Worm (Caenorhabditis elegans) whole organism, L4 larva: ENCODE measurements around the gene sru-2.

Source experiments
- D1046.2 ChIP-seq: fragments of 200-800 bp; sonication (Bioruptor generic); IDR thresholded peaks from 2 replicates; pipeline ENCODE4 v1.3.6; 2022; ENCODE audit warnings: missing genetic modification characterization, missing compliant biosample characterization
- F10B5.3 ChIP-seq: sonication (generic microtip); optimal IDR thresholded peaks from 2 replicates; lab custom pipeline; 2016; ENCODE audit warnings: mild to moderate bottlenecking, missing genetic modification characterization, missing compliant biosample characterization
- F44E2.7 ChIP-seq: fragments of 200-800 bp; sonication (Bioruptor generic); IDR thresholded peaks from 2 replicates; pipeline ENCODE4 v2.1.2; 2022; ENCODE audit warnings: missing genetic modification characterization, missing compliant biosample characterization
- T20F7.1 ChIP-seq: fragments of 200-800 bp; sonication (Bioruptor generic); optimal IDR thresholded peaks from 2 replicates; lab custom pipeline; 2018; ENCODE audit warnings: mild to moderate bottlenecking, missing genetic modification characterization, missing compliant biosample characterization
- T26A8.4 ChIP-seq: fragments of 200-800 bp; sonication (Bioruptor generic); IDR thresholded peaks from 2 replicates; pipeline ENCODE4 v1.3.6; 2022; ENCODE audit warnings: missing genetic modification characterization, missing compliant biosample characterization
- Y5F2A.4 ChIP-seq: fragments of 200-800 bp; sonication (Bioruptor generic); optimal IDR thresholded peaks from 2 replicates; lab custom pipeline; 2018; ENCODE audit warnings: mild to moderate bottlenecking, missing genetic modification characterization, missing compliant biosample characterization
- ama-1 ChIP-seq: fragments of 150-350 bp; optimal IDR thresholded peaks from 2 replicates; lab custom pipeline; 2014; ENCODE audit warnings: inconsistent platforms, mixed read lengths
- ceh-20 ChIP-seq: fragments of 200-800 bp; sonication (Bioruptor generic); IDR thresholded peaks from 2 replicates; pipeline ENCODE4 v1.3.6; 2022; ENCODE audit warnings: missing genetic modification reagents, missing genetic modification characterization, missing compliant biosample characterization
- ceh-32 ChIP-seq: sonication (generic microtip); optimal IDR thresholded peaks from 2 replicates; lab custom pipeline; 2016; ENCODE audit warnings: mild to moderate bottlenecking, missing genetic modification characterization, missing compliant biosample characterization; ENCODE audit not compliant: poor library complexity
- ceh-44 ChIP-seq: fragments of 200-800 bp; sonication (Bioruptor generic); IDR thresholded peaks from 2 replicates; pipeline ENCODE4 v1.3.6; 2022; ENCODE audit warnings: missing genetic modification reagents, missing genetic modification characterization, missing compliant biosample characterization
- ceh-62 ChIP-seq: sonication (generic microtip); optimal IDR thresholded peaks from 2 replicates; lab custom pipeline; 2017; ENCODE audit warnings: missing biosample characterization, missing genetic modification characterization
- ces-1 ChIP-seq: fragments of 150-350 bp; sonication (generic microtip); optimal IDR thresholded peaks from 4 replicates; lab custom pipeline; 2014; ENCODE audit warnings: missing biosample characterization, missing genetic modification reagents, missing genetic modification characterization
- ctbp-1 ChIP-seq: fragments of 200-800 bp; sonication (Bioruptor generic); IDR thresholded peaks from 2 replicates; pipeline ENCODE4 v1.3.6; 2022; ENCODE audit warnings: missing genetic modification reagents, missing genetic modification characterization, missing compliant biosample characterization
- daf-16 ChIP-seq, 3 experiments: sonication (generic microtip); optimal IDR thresholded peaks; 2 replicates each; lab custom pipeline; 2016 to 2017; ENCODE audit warnings: missing genetic modification characterization in 3 of 3, missing genetic modification reagents in 3 of 3, mild to moderate bottlenecking in 2 of 3, missing compliant biosample characterization in 2 of 3, missing biosample characterization in 1 of 3, moderate library complexity in 1 of 3
- dve-1 ChIP-seq: sonication (generic microtip); optimal IDR thresholded peaks from 2 replicates; lab custom pipeline; 2017; ENCODE audit warnings: antibody characterized with exemption, mild to moderate bottlenecking, missing genetic modification characterization, missing compliant biosample characterization; ENCODE audit not compliant: insufficient read depth
- fkh-10 ChIP-seq: fragments of 150-350 bp; optimal IDR thresholded peaks from 2 replicates; lab custom pipeline; 2014; ENCODE audit warnings: missing biosample characterization, missing genetic modification reagents, missing genetic modification characterization
- hif-1 ChIP-seq, 2 experiments: sonication (generic microtip); optimal IDR thresholded peaks; 2 replicates each; lab custom pipeline; 2016 to 2017; ENCODE audit warnings: missing compliant biosample characterization in 2 of 2, missing genetic modification characterization in 2 of 2, missing genetic modification reagents in 2 of 2, missing genotype in 2 of 2, mild to moderate bottlenecking in 1 of 2
- hlh-30 ChIP-seq: sonication (generic microtip); optimal IDR thresholded peaks from 2 replicates; lab custom pipeline; 2017; ENCODE audit warnings: antibody characterized with exemption, mild to moderate bottlenecking, missing genetic modification characterization, missing compliant biosample characterization; ENCODE audit not compliant: insufficient read depth
- jun-1 ChIP-seq: fragments of 150-350 bp; optimal IDR thresholded peaks from 2 replicates; lab custom pipeline; 2014; ENCODE audit warnings: missing biosample characterization, missing genetic modification reagents, missing genetic modification characterization
- lim-7 ChIP-seq: fragments of 200-800 bp; sonication (Bioruptor generic); IDR thresholded peaks from 2 replicates; pipeline ENCODE4 v1.3.6; 2022; ENCODE audit warnings: missing genetic modification characterization, missing compliant biosample characterization
- lin-38 ChIP-seq: fragments of 200-800 bp; sonication (Bioruptor generic); IDR thresholded peaks from 2 replicates; pipeline ENCODE4 v1.3.6; 2022; ENCODE audit warnings: missing genetic modification reagents, missing genetic modification characterization, missing compliant biosample characterization
- lin-39 ChIP-seq: fragments of 150-350 bp; optimal IDR thresholded peaks from 2 replicates; lab custom pipeline; 2014; ENCODE audit warnings: missing biosample characterization, missing genetic modification reagents, missing genetic modification characterization
- lsy-2 ChIP-seq, 2 experiments: fragments of 150-350 bp in 1 of 2; sonication (generic microtip) in 1 of 2; optimal IDR thresholded peaks; 2 replicates each; lab custom pipeline; 2014 to 2017; ENCODE audit warnings: missing biosample characterization in 2 of 2, missing genetic modification characterization in 2 of 2
- madf-5 ChIP-seq, 2 experiments: fragments of 200-800 bp; sonication (Bioruptor generic); IDR thresholded peaks; 2 replicates each; pipeline ENCODE4 v1.3.6; 2022; ENCODE audit warnings: missing compliant biosample characterization in 2 of 2, missing genetic modification characterization in 2 of 2
- mdl-1 ChIP-seq, 2 experiments: fragments of 150-350 bp in 1 of 2; sonication (generic microtip) in 1 of 2; optimal IDR thresholded peaks; 2 replicates each; lab custom pipeline; 2014 to 2017; ENCODE audit warnings: missing biosample characterization in 2 of 2, missing genetic modification characterization in 2 of 2
- mdt-29 ChIP-seq: fragments of 200-800 bp; sonication (Bioruptor generic); IDR thresholded peaks from 2 replicates; pipeline ENCODE4 v1.3.6; 2022; ENCODE audit warnings: missing genetic modification reagents, missing genetic modification characterization, missing compliant biosample characterization
- mep-1 ChIP-seq: fragments of 150-350 bp; sonication (generic microtip); optimal IDR thresholded peaks from 3 replicates; lab custom pipeline; 2014; ENCODE audit warnings: missing biosample characterization, missing genetic modification characterization
- mxl-2 ChIP-seq: fragments of 200-800 bp; sonication (Bioruptor generic); conservative IDR thresholded peaks from 2 replicates; pipeline ENCODE4 v1.3.6; 2022; ENCODE audit warnings: missing genetic modification reagents, missing genetic modification characterization, missing compliant biosample characterization
- mxl-3 ChIP-seq: fragments of 200-800 bp; sonication (Bioruptor generic); optimal IDR thresholded peaks from 2 replicates; lab custom pipeline; 2018; ENCODE audit warnings: mild to moderate bottlenecking, missing genetic modification characterization, missing compliant biosample characterization
- nhr-102 ChIP-seq: sonication (generic microtip); optimal IDR thresholded peaks from 2 replicates; lab custom pipeline; 2016; ENCODE audit warnings: mild to moderate bottlenecking, missing genetic modification characterization, moderate library complexity, missing compliant biosample characterization
- nhr-111 ChIP-seq: fragments of 200-800 bp; sonication (Bioruptor generic); optimal IDR thresholded peaks from 2 replicates; lab custom pipeline; 2018; ENCODE audit warnings: mild to moderate bottlenecking, missing genetic modification characterization, missing compliant biosample characterization
- nhr-237 ChIP-seq: sonication (generic microtip); optimal IDR thresholded peaks from 2 replicates; lab custom pipeline; 2017; ENCODE audit warnings: missing biosample characterization, missing genetic modification characterization
- nhr-28 ChIP-seq: fragments of 150-350 bp; optimal IDR thresholded peaks from 2 replicates; lab custom pipeline; 2014; ENCODE audit warnings: missing biosample characterization, missing genetic modification characterization
- nhr-48 ChIP-seq: sonication (generic microtip); optimal IDR thresholded peaks from 2 replicates; lab custom pipeline; 2016; ENCODE audit warnings: mild to moderate bottlenecking, missing genetic modification characterization, missing compliant biosample characterization
- nhr-76 ChIP-seq: fragments of 150-350 bp; optimal IDR thresholded peaks from 2 replicates; lab custom pipeline; 2014; ENCODE audit warnings: missing biosample characterization, missing genetic modification characterization
- nhr-77 ChIP-seq: fragments of 150-350 bp; optimal IDR thresholded peaks from 2 replicates; lab custom pipeline; 2014; ENCODE audit warnings: missing biosample characterization, missing genetic modification characterization
- spr-3 ChIP-seq: fragments of 200-800 bp; sonication (Bioruptor generic); optimal IDR thresholded peaks from 2 replicates; lab custom pipeline; 2018; ENCODE audit warnings: mild to moderate bottlenecking, missing genetic modification characterization, missing compliant biosample characterization
- unc-62 ChIP-seq, 3 experiments: fragments of 150-350 bp in 1 of 3; sonication (generic microtip); optimal IDR thresholded peaks in 2 of 3; peaks in 1 of 3; 1 replicate in 1 of 3; 2 replicates in 2 of 3; lab custom pipeline; 2014 to 2017; ENCODE audit warnings: missing biosample characterization in 3 of 3, missing genetic modification characterization in 3 of 3, missing genetic modification reagents in 3 of 3, missing genotype in 1 of 3
- zag-1 ChIP-seq: fragments of 150-350 bp; optimal IDR thresholded peaks from 2 replicates; lab custom pipeline; 2014; ENCODE audit warnings: missing biosample characterization, missing genetic modification characterization
- zfp-2 ChIP-seq: sonication (generic microtip); optimal IDR thresholded peaks from 2 replicates; lab custom pipeline; 2016; ENCODE audit warnings: mild to moderate bottlenecking, missing genetic modification characterization, missing compliant biosample characterization
- zfp-3 ChIP-seq: fragments of 200-800 bp; sonication (Bioruptor generic); conservative IDR thresholded peaks from 2 replicates; pipeline ENCODE4 v1.3.6; 2022; ENCODE audit warnings: missing genetic modification reagents, missing genetic modification characterization, missing compliant biosample characterization
- zip-2 ChIP-seq: fragments of 150-350 bp; optimal IDR thresholded peaks from 2 replicates; lab custom pipeline; 2014; ENCODE audit warnings: missing biosample characterization, missing genetic modification characterization
- ztf-7 ChIP-seq: fragments of 150-350 bp; optimal IDR thresholded peaks from 2 replicates; lab custom pipeline; 2014; ENCODE audit warnings: missing biosample characterization, missing genetic modification characterization

Gene sru-2

DNA sequence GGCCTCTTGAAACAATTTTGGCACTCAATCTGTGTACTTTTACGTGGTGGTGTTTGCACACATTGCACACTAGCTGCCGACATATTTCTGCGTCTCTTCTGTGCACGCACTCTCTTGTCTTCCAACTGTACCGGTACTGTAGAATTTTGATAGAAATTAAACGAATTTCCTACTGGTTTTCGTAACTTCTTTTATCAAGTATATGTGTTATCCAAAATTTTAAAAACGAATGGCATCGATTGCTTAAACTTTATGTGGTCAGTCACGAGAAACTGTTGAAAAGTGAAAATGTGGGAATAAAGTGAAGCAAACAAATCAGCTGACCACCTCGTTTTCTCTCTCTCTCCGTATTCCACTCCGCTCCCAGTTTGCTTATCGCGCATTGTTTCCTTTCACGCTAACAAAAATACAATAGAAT, 27.3 kb downstream of the sru-2 start (continued):
- TF ChIP-seq T26A8.4 (GFP tag; lab: Robert Waterston, UW) = no peak
- no peak for TF ChIP-seq nhr-102 (tag; lab: Kevin White, UChicago)
- TF ChIP-seq ama-1 = no peak
- no peak for TF ChIP-seq Y5F2A.4 (GFP tag; lab: Kevin White, UChicago)
- TF ChIP-seq nhr-48 (tag; lab: Kevin White, UChicago) = peak; percentile 83
- no peak for TF ChIP-seq ctbp-1 (GFP tag; lab: Robert Waterston, UW)
- no peak for TF ChIP-seq nhr-111
- TF ChIP-seq ces-1 (GFP tag; lab: Kevin White, UChicago) = no peak
- TF ChIP-seq hif-1 (tag; optimal IDR thresholded peaks at IDR 0.05; lab: Kevin White, UChicago) = peak; percentile 19 to 20
- no peak for TF ChIP-seq ceh-44 (GFP tag; lab: Robert Waterston, UW)

DNA sequence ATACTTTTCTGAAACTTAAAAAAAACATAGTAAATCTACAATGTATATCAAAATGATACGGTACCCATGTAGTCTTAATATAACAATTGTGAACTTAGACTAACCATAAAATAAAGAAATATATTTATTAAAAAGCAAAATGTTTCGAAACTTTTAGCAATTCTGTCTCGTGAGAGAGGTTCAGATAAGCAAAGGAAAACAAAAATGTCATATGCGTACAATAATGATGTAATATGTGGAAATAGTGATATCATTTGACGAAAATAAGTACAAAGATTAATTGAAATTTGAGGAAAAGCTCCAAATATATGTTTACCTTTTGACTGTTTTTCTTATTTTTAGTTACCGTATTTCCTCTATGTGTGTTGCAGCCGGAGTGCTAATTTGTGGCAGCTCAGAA, 28.1 kb downstream of the sru-2 start:
- TF ChIP-seq nhr-28 (peak; percentile 14), mdl-1 (tag; optimal IDR thresholded peaks at IDR 0.05; lab: Kevin White, UChicago) (no peak), nhr-237 (no peak), ceh-20 (GFP tag; lab: Robert Waterston, UW) (no peak), dve-1 (peak; percentile 40), ztf-7 (tag; lab: Kevin White, UChicago) (peak; percentile 94), unc-62 (GFP tag; optimal IDR thresholded peaks at IDR 0.05 in 1 of 2; lab: Kevin White, UChicago) (no peak), unc-62 (tag; optimal IDR thresholded peaks at IDR 0.05; lab: Kevin White, UChicago) (no peak), fkh-10 (GFP tag; lab: Kevin White, UChicago) (no peak), mxl-2 (GFP tag; lab: Robert Waterston, UW) (no peak), D1046.2 (GFP tag; lab: Robert Waterston, UW) (no peak), zfp-2 (tag; lab: Kevin White, UChicago) (no peak), daf-16 (GFP tag; optimal IDR thresholded peaks at IDR 0.05; lab: Kevin White, UChicago) (no peak), daf-16 (tag; optimal IDR thresholded peaks at IDR 0.05; lab: Kevin White, UChicago) (peak; percentile 72), ceh-62 (tag; lab: Kevin White, UChicago) (no peak), jun-1 (tag; lab: Kevin White, UChicago) (no peak), ceh-32 (tag; lab: Kevin White, UChicago) (no peak), lsy-2 (tag; optimal IDR thresholded peaks at IDR 0.05; lab: Kevin White, UChicago) (peak in 1 of 2 experiments; percentile 25), madf-5 (GFP tag; IDR thresholded peaks at IDR 0.05; lab: Robert Waterston, UW) (no peak), mdt-29 (GFP tag; lab: Robert Waterston, UW) (no peak), F44E2.7 (no peak), lim-7 (no peak), zfp-3 (GFP tag; lab: Robert Waterston, UW) (no peak), lin-39 (tag; lab: Kevin White, UChicago) (no peak), lin-38 (GFP tag; lab: Robert Waterston, UW) (no peak), mep-1 (tag; lab: Kevin White, UChicago) (peak; percentile 3), hif-1 (tag; optimal IDR thresholded peaks at IDR 0.05; lab: Kevin White, UChicago) (peak in 1 of 2 experiments; percentile 40), nhr-77 (tag; lab: Kevin White, UChicago) (peak; percentile 15), F10B5.3 (tag; lab: Kevin White, UChicago) (no peak), T20F7.1 (peak; percentile 55), zip-2 (peak; percentile 76), hlh-30 (tag; lab: Kevin White, UChicago) (peak; percentile 10), nhr-76 (tag; lab: Kevin White, UChicago) (no peak), zag-1 (no peak), mxl-3 (no peak), spr-3 (no peak)
